Fruit fly (Drosophila melanogaster) whole organism, pupa: Measurements from ENCODE around the gene yellow-c.

ENCODE experiments used
- CG12605 ChIP-seq: fragments of 200-800 bp; sonication (Bioruptor generic); IDR thresholded peaks from 2 replicates; pipeline ENCODE4 v1.3.6; 2022; ENCODE audit warnings: missing biosample characterization, missing genetic modification characterization
- CG13204 ChIP-seq: fragments of 200-800 bp; sonication (Bioruptor generic); optimal IDR thresholded peaks from 2 replicates; lab custom pipeline; 2018; ENCODE audit warnings: missing biosample characterization, mild to moderate bottlenecking, missing genetic modification characterization, moderate library complexity
- CG17806 ChIP-seq: fragments of 200-800 bp; sonication (Bioruptor generic); optimal IDR thresholded peaks from 2 replicates; lab custom pipeline; 2018; ENCODE audit warnings: missing biosample characterization, mild to moderate bottlenecking, missing genetic modification characterization, moderate library complexity
- CG4496 ChIP-seq: fragments of 200-800 bp; sonication (Bioruptor generic); IDR thresholded peaks from 3 replicates; pipeline ENCODE4 v1.3.6; 2022; ENCODE audit warnings: missing biosample characterization, missing genetic modification characterization
- CG8159 ChIP-seq: fragments of 200-800 bp; sonication (Bioruptor generic); optimal IDR thresholded peaks from 3 replicates; lab custom pipeline; 2018; ENCODE audit warnings: missing biosample characterization, mild to moderate bottlenecking, missing genetic modification characterization, moderate library complexity
- D1 ChIP-seq: fragments of 200-800 bp; sonication (Bioruptor generic); optimal IDR thresholded peaks from 2 replicates; lab custom pipeline; 2018; ENCODE audit warnings: missing biosample characterization, mild to moderate bottlenecking, missing genetic modification characterization, moderate library complexity
- EcR ChIP-seq: fragments of 200-800 bp; sonication (Bioruptor generic); optimal IDR thresholded peaks from 3 replicates; lab custom pipeline; 2019; ENCODE audit warnings: missing biosample characterization, missing genetic modification characterization, mild to moderate bottlenecking, moderate library complexity, missing genetic modification reagents
- Pif1B ChIP-seq: fragments of 200-800 bp; sonication (Bioruptor generic); optimal IDR thresholded peaks from 3 replicates; lab custom pipeline; 2016; ENCODE audit warnings: missing biosample characterization, missing genetic modification characterization
- Snoo ChIP-seq: fragments of 200-800 bp; sonication (Bioruptor generic); optimal IDR thresholded peaks from 3 replicates; lab custom pipeline; 2017; ENCODE audit warnings: missing biosample characterization, mild to moderate bottlenecking, missing genetic modification characterization, inconsistent platforms
- gl ChIP-seq: fragments of 200-800 bp; sonication (Bioruptor generic); optimal IDR thresholded peaks from 2 replicates; lab custom pipeline; 2018; ENCODE audit warnings: missing biosample characterization, mild to moderate bottlenecking, missing genetic modification characterization
- rn ChIP-seq: fragments of 200-800 bp; sonication (Bioruptor generic); IDR thresholded peaks from 2 replicates; pipeline ENCODE4 v1.3.6; 2022; ENCODE audit warnings: missing biosample characterization, missing genetic modification characterization

- no peak for TF ChIP-seq CG12605
- no peak for TF ChIP-seq CG4496 (GFP tag; lab: Robert Waterston, UW)
- TF ChIP-seq gl (tag; lab: Kevin White, UChicago): no peak
- TF ChIP-seq CG17806 (tag; lab: Kevin White, UChicago): no peak
- no peak for TF ChIP-seq rn (GFP tag; lab: Robert Waterston, UW)
- no peak for TF ChIP-seq Pif1B (GFP tag; lab: Kevin White, UChicago)
- no peak for TF ChIP-seq D1 (tag; lab: Kevin White, UChicago)
- no peak for TF ChIP-seq CG13204
- no peak for TF ChIP-seq EcR (GFP tag; lab: Kevin White, UChicago)
- TF ChIP-seq Snoo (tag; lab: Kevin White, UChicago): no peak
- TF ChIP-seq CG8159 (tag; lab: Kevin White, UChicago): no peak
Observed at dm6 chr2L:15008034-15008433, 27.2 kb upstream of the yellow-c start.
